Fruit fly (Drosophila melanogaster) whole organism, embryonic: ENCODE measurements around the gene Lmpt.
A peak's percentile ranks its signal among the peaks of the same experiment; 100 is the strongest.

Source experiments
- Atf-2 ChIP-seq: fragments of 200-800 bp; sonication (Bioruptor generic); optimal IDR thresholded peaks from 2 replicates; lab custom pipeline; 2016; ENCODE audit warnings: missing biosample characterization, missing genetic modification characterization
- Bteb2 ChIP-seq: fragments of 200-800 bp; sonication (Bioruptor generic); optimal IDR thresholded peaks from 2 replicates; lab custom pipeline; 2016; ENCODE audit warnings: missing biosample characterization, missing genetic modification characterization
- CG10147 ChIP-seq: fragments of 200-800 bp; sonication (Bioruptor generic); optimal IDR thresholded peaks from 2 replicates; lab custom pipeline; 2019; ENCODE audit warnings: missing biosample characterization, mild to moderate bottlenecking, missing genetic modification characterization, moderate library complexity
- CG12219 ChIP-seq: fragments of 200-800 bp; sonication (Bioruptor generic); optimal IDR thresholded peaks from 3 replicates; lab custom pipeline; 2018; ENCODE audit warnings: missing biosample characterization, mild to moderate bottlenecking, missing genetic modification characterization
- CG12299 ChIP-seq: fragments of 200-800 bp; sonication (Bioruptor generic); optimal IDR thresholded peaks from 2 replicates; lab custom pipeline; 2018; ENCODE audit warnings: missing biosample characterization, mild to moderate bottlenecking, missing genetic modification characterization
- CG12659 ChIP-seq: fragments of 200-800 bp; sonication (Bioruptor generic); optimal IDR thresholded peaks from 3 replicates; lab custom pipeline; 2017; ENCODE audit warnings: mild to moderate bottlenecking, missing biosample characterization, missing genetic modification reagents, missing genetic modification characterization
- CG13775 ChIP-seq: fragments of 200-800 bp; sonication (Bioruptor generic); optimal IDR thresholded peaks from 3 replicates; lab custom pipeline; 2017; ENCODE audit warnings: missing biosample characterization, mild to moderate bottlenecking, missing genetic modification characterization
- CG14050 ChIP-seq: fragments of 200-800 bp; sonication (Bioruptor generic); IDR thresholded peaks from 3 replicates; pipeline ENCODE4 v1.3.6; 2022; ENCODE audit warnings: missing biosample characterization, missing genetic modification characterization
- CG1647 ChIP-seq: fragments of 200-800 bp; sonication (Bioruptor generic); optimal IDR thresholded peaks from 3 replicates; lab custom pipeline; 2016; ENCODE audit warnings: missing biosample characterization, missing genetic modification characterization
- CG17612 ChIP-seq: fragments of 200-800 bp; sonication (Bioruptor generic); IDR thresholded peaks from 2 replicates; pipeline ENCODE4 v1.3.6; 2022; ENCODE audit warnings: missing biosample characterization, missing genetic modification characterization
- CG17802 ChIP-seq: fragments of 200-800 bp; sonication (Bioruptor generic); optimal IDR thresholded peaks from 2 replicates; lab custom pipeline; 2018; ENCODE audit warnings: missing biosample characterization, mild to moderate bottlenecking, missing genetic modification characterization, moderate library complexity
- CG18764 ChIP-seq: fragments of 200-800 bp; sonication (Bioruptor generic); optimal IDR thresholded peaks from 3 replicates; lab custom pipeline; 2016; ENCODE audit warnings: missing biosample characterization, missing genetic modification characterization
- CG31365 ChIP-seq: fragments of 200-800 bp; sonication (Bioruptor generic); optimal IDR thresholded peaks from 2 replicates; lab custom pipeline; 2018; ENCODE audit warnings: missing biosample characterization, mild to moderate bottlenecking, missing genetic modification characterization
- CG34224 ChIP-seq: fragments of 200-800 bp; sonication (Bioruptor generic); IDR thresholded peaks from 3 replicates; pipeline ENCODE4 v1.3.6; 2022; ENCODE audit warnings: missing biosample characterization, missing genetic modification characterization; ENCODE audit not compliant: partially characterized antibody
- CG4328 ChIP-seq: fragments of 200-800 bp; sonication (Bioruptor generic); optimal IDR thresholded peaks from 3 replicates; lab custom pipeline; 2017; ENCODE audit warnings: missing biosample characterization, missing genetic modification reagents, missing genetic modification characterization
- CG4404 ChIP-seq: fragments of 200-800 bp; sonication (Bioruptor generic); IDR thresholded peaks from 2 replicates; pipeline ENCODE4 v1.3.6; 2022; ENCODE audit warnings: missing biosample characterization, missing genetic modification characterization
- CG4820 ChIP-seq: fragments of 200-800 bp; sonication (Bioruptor generic); optimal IDR thresholded peaks from 3 replicates; lab custom pipeline; 2016; ENCODE audit warnings: missing biosample characterization, missing genetic modification characterization
- CG7745 ChIP-seq: fragments of 200-800 bp; sonication (Bioruptor generic); optimal IDR thresholded peaks from 2 replicates; lab custom pipeline; 2018; ENCODE audit warnings: missing biosample characterization, mild to moderate bottlenecking, missing genetic modification characterization, moderate library complexity
- CG7786 ChIP-seq: fragments of 200-800 bp; sonication (Bioruptor generic); optimal IDR thresholded peaks from 2 replicates; lab custom pipeline; 2016; ENCODE audit warnings: missing biosample characterization, missing genetic modification characterization
- CG9215 ChIP-seq: fragments of 200-800 bp; sonication (Bioruptor generic); IDR thresholded peaks from 2 replicates; pipeline ENCODE4 v1.3.6; 2022; ENCODE audit warnings: missing biosample characterization, missing genetic modification characterization
- CG9797 ChIP-seq: fragments of 200-800 bp; sonication (Bioruptor generic); optimal IDR thresholded peaks from 3 replicates; lab custom pipeline; 2018; ENCODE audit warnings: missing biosample characterization, mild to moderate bottlenecking, missing genetic modification characterization
- CoRest ChIP-seq: fragments of 200-800 bp; sonication (Bioruptor generic); optimal IDR thresholded peaks from 3 replicates; lab custom pipeline; 2018; ENCODE audit warnings: missing biosample characterization, mild to moderate bottlenecking, missing genetic modification characterization, moderate library complexity
- Dp ChIP-seq: fragments of 200-800 bp; sonication (Bioruptor generic); optimal IDR thresholded peaks from 2 replicates; lab custom pipeline; 2018; ENCODE audit warnings: missing biosample characterization, mild to moderate bottlenecking, missing genetic modification characterization, moderate library complexity
- Dref ChIP-seq: fragments of 200-800 bp; sonication (Bioruptor generic); IDR thresholded peaks from 2 replicates; pipeline ENCODE4 v1.3.6; 2022; ENCODE audit warnings: missing biosample characterization, missing genetic modification characterization
- Elba2 ChIP-seq: fragments of 200-800 bp; sonication (Bioruptor generic); optimal IDR thresholded peaks from 3 replicates; lab custom pipeline; 2016; ENCODE audit warnings: missing biosample characterization, missing genetic modification characterization
- HLH4C ChIP-seq: fragments of 200-800 bp; sonication (Bioruptor generic); IDR thresholded peaks from 3 replicates; pipeline ENCODE4 v1.3.6; 2022; ENCODE audit warnings: missing biosample characterization, missing genetic modification characterization; ENCODE audit not compliant: partially characterized antibody
- HmgZ ChIP-seq: fragments of 200-800 bp; sonication (Bioruptor generic); optimal IDR thresholded peaks from 2 replicates; lab custom pipeline; 2018; ENCODE audit warnings: missing biosample characterization, mild to moderate bottlenecking, missing genetic modification characterization
- Jarid2 ChIP-seq: fragments of 200-800 bp; sonication (Bioruptor generic); optimal IDR thresholded peaks from 3 replicates; lab custom pipeline; 2017; ENCODE audit warnings: mild to moderate bottlenecking, missing biosample characterization, missing genetic modification reagents, missing genetic modification characterization
- Lhr ChIP-seq: fragments of 200-800 bp; sonication (Bioruptor generic); optimal IDR thresholded peaks from 3 replicates; lab custom pipeline; 2017; ENCODE audit warnings: mild to moderate bottlenecking, missing biosample characterization, missing genetic modification reagents, missing genetic modification characterization
- Lpt ChIP-seq: fragments of >200 bp; optimal IDR thresholded peaks from 2 replicates; lab custom pipeline; 2018; ENCODE audit warnings: missing biosample characterization, missing genetic modification characterization
- Oli ChIP-seq: fragments of 200-800 bp; sonication (Bioruptor generic); optimal IDR thresholded peaks from 2 replicates; lab custom pipeline; 2018; ENCODE audit warnings: missing biosample characterization, mild to moderate bottlenecking, missing genetic modification characterization, moderate library complexity
- Sin3A ChIP-seq: fragments of >200 bp; optimal IDR thresholded peaks from 2 replicates; lab custom pipeline; 2018
- Tbp ChIP-seq: fragments of >200 bp; optimal IDR thresholded peaks from 2 replicates; lab custom pipeline; 2018; ENCODE audit warnings: missing biosample characterization, missing genetic modification characterization
- Vsx1 ChIP-seq: fragments of 200-800 bp; sonication (Bioruptor generic); optimal IDR thresholded peaks from 2 replicates; lab custom pipeline; 2017; ENCODE audit warnings: missing biosample characterization, mild to moderate bottlenecking, missing genetic modification characterization, missing genetic modification reagents
- YL-1 ChIP-seq: fragments of 200-800 bp; sonication (Bioruptor generic); optimal IDR thresholded peaks from 3 replicates; lab custom pipeline; 2017; ENCODE audit warnings: missing biosample characterization, mild to moderate bottlenecking, missing genetic modification characterization
- ash1 ChIP-seq: fragments of 200-800 bp; sonication (Bioruptor generic); optimal IDR thresholded peaks from 2 replicates; lab custom pipeline; 2018; ENCODE audit warnings: missing biosample characterization, mild to moderate bottlenecking, missing genetic modification characterization
- bbx ChIP-seq: fragments of 200-800 bp; sonication (Bioruptor generic); IDR thresholded peaks from 2 replicates; pipeline ENCODE4 v1.3.6; 2022; ENCODE audit warnings: missing biosample characterization, missing genetic modification characterization; ENCODE audit not compliant: partially characterized antibody
- disco-r ChIP-seq: fragments of 200-800 bp; sonication (Bioruptor generic); optimal IDR thresholded peaks from 2 replicates; lab custom pipeline; 2016; ENCODE audit warnings: missing biosample characterization, missing genetic modification characterization
- dysf ChIP-seq: fragments of 200-800 bp; sonication (Bioruptor generic); IDR thresholded peaks from 3 replicates; pipeline ENCODE4 v1.3.6; 2022; ENCODE audit warnings: missing biosample characterization, missing genetic modification characterization
- eve ChIP-seq, 2 experiments: fragments of >200 bp; optimal IDR thresholded peaks; 2 replicates each; lab custom pipeline; 2017; ENCODE audit warnings: missing biosample characterization in 2 of 2, missing genetic modification characterization in 2 of 2
- fd102C ChIP-seq: fragments of 200-800 bp; sonication (Bioruptor generic); optimal IDR thresholded peaks from 2 replicates; lab custom pipeline; 2018; ENCODE audit warnings: missing biosample characterization, mild to moderate bottlenecking, missing genetic modification characterization, moderate library complexity
- gcm ChIP-seq: fragments of 200-800 bp; sonication (Bioruptor generic); optimal IDR thresholded peaks from 2 replicates; lab custom pipeline; 2019; ENCODE audit warnings: missing biosample characterization, mild to moderate bottlenecking, missing genetic modification characterization, moderate library complexity
- hb ChIP-seq: fragments of 200-800 bp; sonication (Bioruptor generic); IDR thresholded peaks from 3 replicates; pipeline ENCODE4 v1.3.6; 2022; ENCODE audit warnings: missing biosample characterization, missing genetic modification characterization; ENCODE audit not compliant: partially characterized antibody
- hbn ChIP-seq: fragments of 200-800 bp; sonication (Bioruptor generic); IDR thresholded peaks from 2 replicates; pipeline ENCODE4 v1.3.6; 2022; ENCODE audit warnings: missing biosample characterization, missing genetic modification characterization; ENCODE audit not compliant: partially characterized antibody
- klu ChIP-seq: fragments of 200-800 bp; sonication (Bioruptor generic); IDR thresholded peaks from 2 replicates; pipeline ENCODE4 v1.3.6; 2022; ENCODE audit warnings: missing biosample characterization, missing genetic modification characterization
- rib ChIP-seq: fragments of 200-800 bp; sonication (Bioruptor generic); IDR thresholded peaks from 2 replicates; pipeline ENCODE4 v1.3.6; 2022; ENCODE audit warnings: missing biosample characterization, missing genetic modification characterization
- sens ChIP-seq: fragments of 200-800 bp; sonication (Bioruptor generic); peaks from one replicate; lab custom pipeline; 2016; ENCODE audit warnings: missing biosample characterization, missing genetic modification characterization
- sima ChIP-seq: fragments of 200-800 bp; sonication (Bioruptor generic); optimal IDR thresholded peaks from 2 replicates; lab custom pipeline; 2016; ENCODE audit warnings: missing biosample characterization, missing genetic modification characterization
- sna ChIP-seq: fragments of 200-800 bp; sonication (Bioruptor generic); IDR thresholded peaks from 2 replicates; pipeline ENCODE4 v1.3.6; 2022; ENCODE audit warnings: missing biosample characterization, missing genetic modification characterization; ENCODE audit not compliant: partially characterized antibody
- toy ChIP-seq: fragments of 200-800 bp; sonication (Bioruptor generic); IDR thresholded peaks from 2 replicates; pipeline ENCODE4 v1.3.6; 2022; ENCODE audit warnings: missing biosample characterization, missing genetic modification characterization

Lmpt gene

dm6 chr3L:16844920-16845573 is 20.0 kb upstream of the Lmpt start, which contains the start of the genes kud and Zcchc7 (continued):
- TF ChIP-seq CG7786 (GFP tag; lab: Kevin White, UChicago) (peak; percentile 44), CG12219 (no peak), YL-1 (GFP tag; lab: Kevin White, UChicago) (peak; percentile 41), Bteb2 (GFP tag; lab: Kevin White, UChicago) (peak; percentile 54), CG31365 (tag; lab: Kevin White, UChicago) (no peak), CG4820 (GFP tag; lab: Kevin White, UChicago) (peak; percentile 97), HLH4C (peak; percentile 63; the same call in 2 of the 3 replicates), CG17612 (GFP tag; lab: Robert Waterston, UW) (no peak), fd102C (GFP tag; lab: Kevin White, UChicago) (no peak), CG7745 (tag; lab: Kevin White, UChicago) (no peak), sens (GFP tag; lab: Kevin White, UChicago) (peak; percentile 89), CG9797 (peak; percentile 24), disco-r (GFP tag; lab: Kevin White, UChicago) (no peak), CG14050 (GFP tag; lab: Robert Waterston, UW) (no peak), CG4328 (peak; percentile 73), CG10147 (no peak), Tbp (GFP tag; lab: Kevin White, UChicago) (peak; percentile 70), CG1647 (GFP tag; lab: Kevin White, UChicago) (peak; percentile 25), CG18764 (GFP tag; lab: Kevin White, UChicago) (no peak), Elba2 (GFP tag; lab: Kevin White, UChicago) (no peak), eve (GFP tag; optimal IDR thresholded peaks at IDR 0.05; lab: Kevin White, UChicago) (no peak), sima (GFP tag; lab: Kevin White, UChicago) (no peak), Dp (GFP tag; lab: Kevin White, UChicago) (peak; percentile 20), CG13775 (peak; percentile 70), Oli (tag; lab: Kevin White, UChicago) (peak; percentile 30), CG9215 (GFP tag; lab: Robert Waterston, UW) (peak; percentile 32; the same call in 1 of the 2 replicates), Jarid2 (no peak), Dref (GFP tag; lab: Robert Waterston, UW) (peak; percentile 71), sna (peak; percentile 18; the same call in 1 of the 2 replicates), klu (no peak), CG4404 (peak; percentile 16; the same call in 1 of the 2 replicates), CG12299 (peak; percentile 21), gcm (GFP tag; lab: Kevin White, UChicago) (no peak), dysf (GFP tag; lab: Robert Waterston, UW) (peak; percentile 63; the same call in 2 of the 3 replicates), ash1 (no peak), Lhr (peak; percentile 50), Sin3A (lab: Kevin White, UChicago) (peak; percentile 30), CG12659 (GFP tag; lab: Kevin White, UChicago) (peak; percentile 85), bbx (peak; percentile 7; the same call in 1 of the 2 replicates), toy (GFP tag; lab: Robert Waterston, UW) (no peak), Lpt (no peak), rib (GFP tag; lab: Robert Waterston, UW) (no peak), Atf-2 (GFP tag; lab: Kevin White, UChicago) (peak; percentile 50), HmgZ (tag; lab: Kevin White, UChicago) (peak; percentile 20), hbn (GFP tag; lab: Robert Waterston, UW) (no peak), Vsx1 (GFP tag; lab: Kevin White, UChicago) (no peak), hb (GFP tag; lab: Robert Waterston, UW) (no peak), CG17802 (tag; lab: Kevin White, UChicago) (peak; percentile 84), CG34224 (GFP tag; lab: Robert Waterston, UW) (peak; percentile 32; the same call in 2 of the 3 replicates), CoRest (tag; lab: Kevin White, UChicago) (peak; percentile 85)
